Worm (Caenorhabditis elegans): ENCODE results near the gene Y50D4A.4.

Y50D4A.4 gene

ce11 chrV:1152736-1153135 lies 43.2 kb downstream of the Y50D4A.4 start (continued):
- no peak for TF ChIP-seq gei-17 (GFP tag; optimal IDR thresholded peaks at IDR 0.05)
- no peak for TF ChIP-seq attf-3 (GFP tag; conservative IDR thresholded peaks at IDR 0.05)
- TF ChIP-seq Y67H2A.10 (GFP tag; conservative IDR thresholded peaks at IDR 0.05), result no peak
- no peak for TF ChIP-seq lin-26 (GFP tag; IDR thresholded peaks at IDR 0.05)
- TF ChIP-seq akir-1 (GFP tag; optimal IDR thresholded peaks at IDR 0.05), result no peak
- no peak for TF ChIP-seq ceh-27 (GFP tag; optimal IDR thresholded peaks at IDR 0.05)
- TF ChIP-seq dpl-1 (GFP tag; optimal IDR thresholded peaks at IDR 0.05), result peak; percentile 63
- no peak for TF ChIP-seq nhr-179 (tag; optimal IDR thresholded peaks at IDR 0.05)
- TF ChIP-seq hlh-12 (tag; optimal IDR thresholded peaks at IDR 0.05), result no peak
- peak; percentile 68; the same call in 1 of the 2 replicates for TF ChIP-seq Y95B8A.8 (GFP tag; IDR thresholded peaks at IDR 0.05)
- TF ChIP-seq ztf-28 (GFP tag; IDR thresholded peaks at IDR 0.05), result no peak
- TF ChIP-seq ekl-4 (GFP tag; IDR thresholded peaks at IDR 0.05), result 0 out of 2 replicates have a peak, but pooled peaks have one; percentile 48
- peak; percentile 37; the same call in 1 of the 2 replicates for TF ChIP-seq hmg-1.2 (GFP tag; IDR thresholded peaks at IDR 0.05)
- no peak for TF ChIP-seq rpc-1 (optimal IDR thresholded peaks at IDR 0.05)
- no peak for TF ChIP-seq rpc-1 (tag; optimal IDR thresholded peaks at IDR 0.05)
- TF ChIP-seq Y79H2A.3 (GFP tag; conservative IDR thresholded peaks at IDR 0.05), result no peak
- no peak for TF ChIP-seq ztf-26 (tag; optimal IDR thresholded peaks at IDR 0.05)
- 0 out of 2 replicates have a peak, but pooled peaks have one; percentile 26 for TF ChIP-seq pbrm-1 (GFP tag; IDR thresholded peaks at IDR 0.05)
- TF ChIP-seq xnd-1 (tag; optimal IDR thresholded peaks at IDR 0.05), result peak; percentile 92
- TF ChIP-seq egl-18 (GFP tag; IDR thresholded peaks at IDR 0.05), result no peak
- TF ChIP-seq lsl-1 (GFP tag; optimal IDR thresholded peaks at IDR 0.05), result peak; percentile 94
- TF ChIP-seq F55B11.4 (tag; optimal IDR thresholded peaks at IDR 0.05; ENCODE audit: borderline replicate concordance, insufficient read depth), result no peak
- no peak for TF ChIP-seq athp-1 (tag; optimal IDR thresholded peaks at IDR 0.05)
- TF ChIP-seq nfya-1 (tag; optimal IDR thresholded peaks at IDR 0.05; ENCODE audit: borderline replicate concordance, insufficient read depth), result no peak
- peak; percentile 46; the same call in 1 of the 2 replicates for TF ChIP-seq B0019.2 (GFP tag; conservative IDR thresholded peaks at IDR 0.05)
- TF ChIP-seq F10E7.11 (tag; optimal IDR thresholded peaks at IDR 0.05), result no peak
- TF ChIP-seq lin-54 (GFP tag; optimal IDR thresholded peaks at IDR 0.05), result peak; percentile 76
- TF ChIP-seq mxl-1 (tag; optimal IDR thresholded peaks at IDR 0.05), result no peak
- no peak for TF ChIP-seq ceh-100 (GFP tag; IDR thresholded peaks at IDR 0.05)
- TF ChIP-seq F37B4.10 (GFP tag; IDR thresholded peaks at IDR 0.05), result no peak
- TF ChIP-seq sptf-2 (GFP tag; optimal IDR thresholded peaks at IDR 0.05), result no peak
- TF ChIP-seq ztf-3 (GFP tag; optimal IDR thresholded peaks at IDR 0.05), result no peak
- TF ChIP-seq let-526 (GFP tag; IDR thresholded peaks at IDR 0.05), result no peak
- peak; percentile 65 for TF ChIP-seq tlf-1 (GFP tag; optimal IDR thresholded peaks at IDR 0.05)
- TF ChIP-seq B0035.1 (tag; optimal IDR thresholded peaks at IDR 0.05), result no peak
- TF ChIP-seq atf-7 (tag; optimal IDR thresholded peaks at IDR 0.05), result no peak
- TF ChIP-seq egrh-3 (GFP tag; IDR thresholded peaks at IDR 0.05), result no peak
- TF ChIP-seq madf-8 (GFP tag; conservative IDR thresholded peaks at IDR 0.05), result peak; percentile 92
- TF ChIP-seq lag-1 (GFP tag; IDR thresholded peaks at IDR 0.05), result no peak
- TF ChIP-seq F33H1.4 (GFP tag; IDR thresholded peaks at IDR 0.05), result peak; percentile 95
- TF ChIP-seq Y53G8AR.9 (GFP tag; conservative IDR thresholded peaks at IDR 0.05), result peak; percentile 75
- peak; percentile 96 for TF ChIP-seq madf-6 (GFP tag; IDR thresholded peaks at IDR 0.05)
- TF ChIP-seq F23B12.7 (tag; optimal IDR thresholded peaks at IDR 0.05; ENCODE audit: insufficient read depth), result no peak
- no peak for TF ChIP-seq egl-44 (GFP tag; IDR thresholded peaks at IDR 0.05)
- no peak for TF ChIP-seq ztf-18 (tag; optimal IDR thresholded peaks at IDR 0.05)
- TF ChIP-seq B0261.1 (tag; optimal IDR thresholded peaks at IDR 0.05), result no peak
- no peak for TF ChIP-seq dpff-1 (tag; optimal IDR thresholded peaks at IDR 0.05)
- peak; percentile 29; the same call in 1 of the 2 replicates for TF ChIP-seq madf-3 (GFP tag; IDR thresholded peaks at IDR 0.05)
- TF ChIP-seq ztf-6 (GFP tag; IDR thresholded peaks at IDR 0.05), result no peak

Data from whole organism, young adult.